Worm (Caenorhabditis elegans) whole organism, late embryonic: ENCODE measurements around the gene col-107.

Experiments used
- C08G9.2 ChIP-seq: sonication (generic microtip); optimal IDR thresholded peaks from 2 replicates; lab custom pipeline; 2016; ENCODE audit warnings: mild to moderate bottlenecking, missing genetic modification characterization, moderate library complexity, missing compliant biosample characterization
- C38D4.7 ChIP-seq: fragments of 200-800 bp; sonication (Bioruptor generic); optimal IDR thresholded peaks from 2 replicates; lab custom pipeline; 2018; ENCODE audit warnings: mild to moderate bottlenecking, missing genetic modification characterization, moderate library complexity, missing compliant biosample characterization
- K02D7.2 ChIP-seq: sonication (generic microtip); optimal IDR thresholded peaks from 2 replicates; lab custom pipeline; 2017; ENCODE audit warnings: mild to moderate bottlenecking, missing genetic modification characterization, missing compliant biosample characterization
- K09A11.1 ChIP-seq: sonication (generic microtip); optimal IDR thresholded peaks from 2 replicates; lab custom pipeline; 2017; ENCODE audit warnings: antibody characterized with exemption, mild to moderate bottlenecking, missing genetic modification characterization, missing compliant biosample characterization; ENCODE audit not compliant: insufficient read depth
- ahr-1 ChIP-seq: sonication (generic microtip); optimal IDR thresholded peaks from 2 replicates; lab custom pipeline; 2016; ENCODE audit warnings: missing genetic modification characterization, missing compliant biosample characterization
- ceh-14 ChIP-seq: sonication (generic microtip); optimal IDR thresholded peaks from 2 replicates; lab custom pipeline; 2016; ENCODE audit warnings: missing genotype, missing genetic modification characterization, missing compliant biosample characterization
- ceh-18 ChIP-seq: sonication (generic microtip); optimal IDR thresholded peaks from 2 replicates; lab custom pipeline; 2016; ENCODE audit warnings: missing genetic modification characterization, missing compliant biosample characterization
- ceh-2 ChIP-seq: sonication (generic microtip); optimal IDR thresholded peaks from 2 replicates; lab custom pipeline; 2016; ENCODE audit warnings: missing genotype, missing genetic modification characterization, missing compliant biosample characterization
- ceh-22 ChIP-seq: sonication (generic microtip); optimal IDR thresholded peaks from 2 replicates; lab custom pipeline; 2017; ENCODE audit warnings: missing biosample characterization, missing genetic modification characterization
- ceh-24 ChIP-seq: sonication (generic microtip); optimal IDR thresholded peaks from 2 replicates; lab custom pipeline; 2016; ENCODE audit warnings: mild to moderate bottlenecking, missing genetic modification characterization, missing compliant biosample characterization
- ceh-31 ChIP-seq: sonication (generic microtip); optimal IDR thresholded peaks from 2 replicates; lab custom pipeline; 2016; ENCODE audit warnings: missing genetic modification characterization, missing compliant biosample characterization
- ceh-45 ChIP-seq: fragments of 200-800 bp; sonication (Bioruptor generic); IDR thresholded peaks from 2 replicates; pipeline ENCODE4 v1.3.6; 2022; ENCODE audit warnings: missing genetic modification reagents, missing genetic modification characterization, missing compliant biosample characterization
- ceh-48 ChIP-seq: sonication (generic microtip); optimal IDR thresholded peaks from 2 replicates; lab custom pipeline; 2016; ENCODE audit warnings: missing genetic modification characterization, inconsistent platforms, missing compliant biosample characterization
- ceh-6 ChIP-seq: fragments of 200-800 bp; sonication (Bioruptor generic); optimal IDR thresholded peaks from 2 replicates; lab custom pipeline; 2018; ENCODE audit warnings: mild to moderate bottlenecking, missing genetic modification characterization, missing compliant biosample characterization
- che-1 ChIP-seq: sonication (generic microtip); optimal IDR thresholded peaks from 2 replicates; lab custom pipeline; 2016; ENCODE audit warnings: mild to moderate bottlenecking, missing genetic modification characterization, missing compliant biosample characterization
- elt-4 ChIP-seq: sonication (generic microtip); optimal IDR thresholded peaks from 2 replicates; lab custom pipeline; 2016; ENCODE audit warnings: missing genetic modification characterization, missing compliant biosample characterization
- ets-4 ChIP-seq: sonication (generic microtip); optimal IDR thresholded peaks from 2 replicates; lab custom pipeline; 2016; ENCODE audit warnings: missing genetic modification characterization, missing compliant biosample characterization
- eyg-1 ChIP-seq: sonication (generic microtip); optimal IDR thresholded peaks from 2 replicates; lab custom pipeline; 2016; ENCODE audit warnings: missing genotype, missing genetic modification characterization, missing compliant biosample characterization
- fkh-6 ChIP-seq: sonication (generic microtip); optimal IDR thresholded peaks from 2 replicates; lab custom pipeline; 2016; ENCODE audit warnings: missing genetic modification characterization, missing compliant biosample characterization
- hlh-13 ChIP-seq: fragments of 200-800 bp; sonication (Bioruptor generic); optimal IDR thresholded peaks from 2 replicates; lab custom pipeline; 2018; ENCODE audit warnings: mild to moderate bottlenecking, missing genetic modification characterization, missing compliant biosample characterization
- hlh-30 ChIP-seq: sonication (generic microtip); optimal IDR thresholded peaks from 2 replicates; lab custom pipeline; 2017; ENCODE audit warnings: antibody characterized with exemption, missing genetic modification characterization, missing compliant biosample characterization; ENCODE audit not compliant: insufficient read depth
- hlh-8 ChIP-seq: sonication (generic microtip); optimal IDR thresholded peaks from 2 replicates; lab custom pipeline; 2016; ENCODE audit warnings: missing genotype, missing genetic modification characterization, missing compliant biosample characterization
- lim-6 ChIP-seq: sonication (generic microtip); optimal IDR thresholded peaks from 2 replicates; lab custom pipeline; 2016; ENCODE audit warnings: missing genetic modification characterization, missing compliant biosample characterization
- nhr-232 ChIP-seq: sonication (generic microtip); optimal IDR thresholded peaks from 2 replicates; lab custom pipeline; 2016; ENCODE audit warnings: missing genetic modification characterization, missing compliant biosample characterization
- npax-4 ChIP-seq: sonication (generic microtip); optimal IDR thresholded peaks from 2 replicates; lab custom pipeline; 2016; ENCODE audit warnings: missing genetic modification characterization, missing compliant biosample characterization
- pat-9 ChIP-seq: fragments of 200-800 bp; sonication (Bioruptor generic); optimal IDR thresholded peaks from 2 replicates; lab custom pipeline; 2018; ENCODE audit warnings: mild to moderate bottlenecking, missing genetic modification characterization, moderate library complexity, missing compliant biosample characterization
- pax-1 ChIP-seq: fragments of 150-350 bp; optimal IDR thresholded peaks from 2 replicates; lab custom pipeline; 2014; ENCODE audit warnings: missing biosample characterization, missing genetic modification characterization
- pqm-1 ChIP-seq: sonication (generic microtip); optimal IDR thresholded peaks from 2 replicates; lab custom pipeline; 2016; ENCODE audit warnings: missing genetic modification characterization, missing compliant biosample characterization
- pros-1 ChIP-seq: fragments of 150-350 bp; optimal IDR thresholded peaks from 2 replicates; lab custom pipeline; 2014; ENCODE audit warnings: missing biosample characterization, missing genetic modification reagents, missing genetic modification characterization
- ref-2 ChIP-seq: sonication (generic microtip); optimal IDR thresholded peaks from 2 replicates; lab custom pipeline; 2016; ENCODE audit warnings: missing genetic modification characterization, missing compliant biosample characterization
- sdc-2 ChIP-seq: sonication (generic microtip); optimal IDR thresholded peaks from 2 replicates; lab custom pipeline; 2016; ENCODE audit warnings: missing genotype, missing genetic modification characterization, missing compliant biosample characterization
- sox-4 ChIP-seq: sonication (generic microtip); optimal IDR thresholded peaks from 2 replicates; lab custom pipeline; 2017; ENCODE audit warnings: mild to moderate bottlenecking, missing genetic modification characterization, inconsistent platforms, missing compliant biosample characterization
- tbx-2 ChIP-seq: sonication (generic microtip); optimal IDR thresholded peaks from 2 replicates; lab custom pipeline; 2016; ENCODE audit warnings: missing genetic modification characterization, missing compliant biosample characterization
- ttx-3 ChIP-seq: sonication (generic microtip); optimal IDR thresholded peaks from 2 replicates; lab custom pipeline; 2016; ENCODE audit warnings: missing genetic modification reagents, missing genetic modification characterization, missing compliant biosample characterization
- unc-3 ChIP-seq, 2 experiments: fragments of 200-800 bp in 1 of 2; sonication (Bioruptor generic) in 1 of 2; sonication (generic microtip) in 1 of 2; conservative IDR thresholded peaks in 1 of 2; optimal IDR thresholded peaks in 1 of 2; 2 replicates each; pipeline versions ENCODE4 v1.3.6 to Lab custom; 2016 to 2022; ENCODE audit warnings: missing compliant biosample characterization in 2 of 2, missing genetic modification characterization in 2 of 2, missing genetic modification reagents in 1 of 2
- unc-55 ChIP-seq: sonication (generic microtip); optimal IDR thresholded peaks from 2 replicates; lab custom pipeline; 2017; ENCODE audit warnings: missing biosample characterization, missing genetic modification reagents, missing genetic modification characterization
- unc-86 ChIP-seq: sonication (generic microtip); optimal IDR thresholded peaks from 2 replicates; lab custom pipeline; 2016; ENCODE audit warnings: missing genetic modification characterization, missing compliant biosample characterization
- zip-5 ChIP-seq: sonication (generic microtip); optimal IDR thresholded peaks from 2 replicates; lab custom pipeline; 2016; ENCODE audit warnings: missing genetic modification characterization, missing compliant biosample characterization
- ztf-16 ChIP-seq: sonication (generic microtip); optimal IDR thresholded peaks from 2 replicates; lab custom pipeline; 2017; ENCODE audit warnings: missing genetic modification characterization, missing compliant biosample characterization

Gene col-107

DNA sequence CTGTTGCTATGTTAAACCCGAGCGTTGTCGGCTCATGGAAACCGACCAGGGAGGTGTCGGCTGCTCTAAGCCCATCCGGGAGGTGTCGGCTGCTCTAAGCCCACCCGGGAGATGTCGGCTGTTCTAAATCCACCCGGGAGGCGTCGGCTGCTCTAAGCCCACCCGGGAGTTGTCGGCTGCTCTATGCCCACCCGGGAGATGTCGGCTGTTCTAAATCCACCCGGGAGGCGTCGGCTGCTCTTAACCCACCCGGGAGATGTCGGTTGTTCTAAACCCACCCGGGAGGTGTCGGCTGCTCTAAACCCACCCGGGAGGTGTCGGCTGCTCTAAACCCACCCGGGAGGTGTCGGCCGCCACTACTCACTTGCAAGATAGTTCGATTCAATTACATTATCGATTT is 32.6 kb upstream of the col-107 start:
- TF ChIP-seq C38D4.7 (GFP tag; lab: Kevin White, UChicago) (no peak), pqm-1 (tag; lab: Kevin White, UChicago) (no peak), ceh-31 (tag; lab: Kevin White, UChicago) (no peak)

- TF ChIP-seq hlh-8 (no peak), sdc-2 (tag; lab: Kevin White, UChicago) (no peak), ahr-1 (tag; lab: Kevin White, UChicago) (no peak), K09A11.1 (no peak), eyg-1 (no peak), unc-3 (GFP tag; conservative IDR thresholded peaks at IDR 0.05; lab: Robert Waterston, UW) (no peak), unc-3 (tag; optimal IDR thresholded peaks at IDR 0.05; lab: Kevin White, UChicago) (no peak), ceh-45 (no peak), ceh-2 (tag; lab: Kevin White, UChicago) (no peak), tbx-2 (tag; lab: Kevin White, UChicago) (no peak), ceh-31 (tag; lab: Kevin White, UChicago) (no peak), C38D4.7 (GFP tag; lab: Kevin White, UChicago) (no peak), ceh-6 (GFP tag; lab: Kevin White, UChicago) (no peak), lim-6 (tag; lab: Kevin White, UChicago) (no peak), ceh-48 (tag; lab: Kevin White, UChicago) (no peak)
Measured at ce11 chrIV:1516527-1516926, 32.0 kb upstream of the col-107 start, which contains the start of gene clec-172. Gene clec-172 (minus strand): TSS chrIV:1516627.

DNA sequence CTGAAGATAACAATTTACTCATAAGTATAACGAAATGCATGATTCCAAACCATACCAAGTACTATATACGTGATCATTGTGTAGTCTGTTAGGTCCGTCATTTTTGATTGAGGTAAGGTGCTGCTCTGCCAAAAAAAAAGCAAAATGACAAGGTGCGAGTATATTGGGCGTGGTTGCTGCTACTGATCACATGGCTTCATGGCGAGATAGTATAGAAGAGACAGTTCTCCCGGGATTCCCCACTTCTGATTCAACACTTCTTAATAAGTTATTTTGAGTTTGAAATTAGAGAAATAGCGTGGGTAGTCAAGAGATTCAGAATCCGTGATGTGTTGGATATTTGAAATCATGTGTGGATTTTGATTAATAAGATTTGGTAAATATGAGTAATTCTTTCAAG is 27.3 kb upstream of the col-107 start, which contains the start of gene K03H6.4:
Gene K03H6.4, minus strand, starts transcription at position 101 of the 400 bp plus-strand sequence.
- TF ChIP-seq zip-5 (no peak), pax-1 (tag; lab: Kevin White, UChicago) (no peak), K02D7.2 (tag; lab: Kevin White, UChicago) (no peak), ets-4 (no peak), ztf-16 (tag; lab: Kevin White, UChicago) (no peak), hlh-13 (no peak), unc-55 (GFP tag; lab: Kevin White, UChicago) (no peak), ceh-24 (tag; lab: Kevin White, UChicago) (no peak), ceh-14 (tag; lab: Kevin White, UChicago) (no peak), C08G9.2 (tag; lab: Kevin White, UChicago) (no peak), ceh-22 (tag; lab: Kevin White, UChicago) (no peak), che-1 (tag; lab: Kevin White, UChicago) (no peak), pros-1 (no peak)

DNA sequence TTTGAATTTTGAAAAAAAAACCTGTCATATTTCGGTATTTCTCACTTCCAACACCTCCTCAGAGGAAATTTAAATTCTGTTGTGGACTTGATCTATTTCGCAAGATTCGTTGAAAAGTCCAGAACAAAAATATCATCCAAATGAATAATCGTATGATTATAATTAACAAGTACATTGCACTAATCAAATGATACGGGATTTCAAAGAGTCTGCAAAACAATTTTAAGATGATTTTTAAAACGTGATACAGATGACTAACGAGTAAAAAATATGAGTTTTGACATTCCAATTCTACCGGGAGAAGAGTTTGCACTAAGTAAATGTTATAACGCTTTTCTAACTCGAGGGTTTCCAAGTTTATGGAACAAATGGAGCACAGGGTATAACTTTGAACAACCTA is 26.2 kb upstream of the col-107 start:
- no peak for TF ChIP-seq nhr-232 (tag; lab: Kevin White, UChicago)
- no peak for TF ChIP-seq fkh-6 (tag; lab: Kevin White, UChicago)
- no peak for TF ChIP-seq ceh-22 (tag; lab: Kevin White, UChicago)
- TF ChIP-seq unc-86 = no peak
- no peak for TF ChIP-seq ceh-24 (tag; lab: Kevin White, UChicago)
- TF ChIP-seq ceh-6 (GFP tag; lab: Kevin White, UChicago) = no peak
- no peak for TF ChIP-seq npax-4 (tag; lab: Kevin White, UChicago)
- no peak for TF ChIP-seq pat-9 (tag; lab: Kevin White, UChicago)
- no peak for TF ChIP-seq hlh-30 (tag; lab: Kevin White, UChicago)
- TF ChIP-seq elt-4 = no peak
- TF ChIP-seq ttx-3 (tag; lab: Kevin White, UChicago) = no peak
- TF ChIP-seq lim-6 (tag; lab: Kevin White, UChicago) = no peak
- no peak for TF ChIP-seq ceh-18 (tag; lab: Kevin White, UChicago)
- no peak for TF ChIP-seq ets-4
- no peak for TF ChIP-seq ref-2
- no peak for TF ChIP-seq sox-4 (tag; lab: Kevin White, UChicago)
- TF ChIP-seq, all 69 proteins: peak for 0
